Fruit fly (Drosophila melanogaster): Measurements from ENCODE around the gene Gagr.

The Gagr gene

DNA sequence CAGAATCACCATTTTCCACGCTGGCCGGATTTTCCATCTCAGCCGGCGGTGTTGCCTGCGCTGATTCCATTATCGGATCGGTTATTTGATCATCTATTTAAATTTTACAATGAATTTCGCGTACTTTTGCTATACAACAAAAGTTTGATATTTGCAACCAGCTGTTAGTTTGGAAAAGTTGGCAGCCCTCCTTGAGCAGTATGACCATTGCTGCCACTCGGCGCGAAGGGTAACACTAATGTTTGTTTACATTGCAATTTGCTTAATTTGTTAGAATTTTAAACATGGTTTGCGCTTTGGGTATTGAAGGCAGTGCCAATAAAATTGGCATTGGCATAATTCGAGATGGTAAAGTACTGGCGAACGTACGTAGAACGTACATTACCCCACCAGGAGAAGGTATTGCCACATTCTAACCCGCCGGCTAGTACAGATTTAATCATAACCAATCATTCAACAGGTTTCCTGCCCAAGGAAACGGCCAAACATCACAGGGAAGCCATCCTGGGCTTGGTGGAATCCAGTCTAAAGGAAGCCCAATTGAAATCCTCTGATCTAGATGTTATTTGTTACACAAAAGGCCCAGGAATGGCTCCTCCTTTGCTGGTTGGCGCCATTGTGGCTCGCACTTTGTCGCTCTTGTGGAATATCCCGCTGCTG lies 42.5 kb upstream of the Gagr start, which contains the start of the genes Golgin104 and Tcs3:
Golgin104 (minus strand) TSS at position 182 of the 660 bp plus-strand sequence.
Tcs3 (plus strand) TSS at position 222 of the 660 bp plus-strand sequence.
- TF ChIP-seq sc (optimal IDR thresholded peaks at IDR 0.05), result no peak
- no peak for TF ChIP-seq sc (GFP tag; optimal IDR thresholded peaks at IDR 0.05)
- no peak for TF ChIP-seq CG4404 (GFP tag; IDR thresholded peaks at IDR 0.05)
- TF ChIP-seq en (GFP tag; optimal IDR thresholded peaks at IDR 0.05), result no peak
- peak; percentile 3 for TF ChIP-seq CG10267 (tag; optimal IDR thresholded peaks at IDR 0.05)
- TF ChIP-seq scrt (GFP tag; optimal IDR thresholded peaks at IDR 0.05), result peak; percentile 92
- no peak for TF ChIP-seq grn (GFP tag; optimal IDR thresholded peaks at IDR 0.05)
- TF ChIP-seq CG30431 (GFP tag; optimal IDR thresholded peaks at IDR 0.05), result no peak
- peak; percentile 31 for TF ChIP-seq Myb (GFP tag; optimal IDR thresholded peaks at IDR 0.05)
- peak; percentile 30 for TF ChIP-seq CG14710 (tag; optimal IDR thresholded peaks at IDR 0.05)
- TF ChIP-seq caup (GFP tag; optimal IDR thresholded peaks at IDR 0.05; ENCODE audit: severe bottlenecking), result no peak
- TF ChIP-seq lov (optimal IDR thresholded peaks at IDR 0.05), result no peak
- TF ChIP-seq lov (GFP tag; IDR thresholded peaks at IDR 0.05), result no peak
- TF ChIP-seq Spps (tag; optimal IDR thresholded peaks at IDR 0.05), result no peak
- no peak for TF ChIP-seq CG6765 (GFP tag; optimal IDR thresholded peaks at IDR 0.05)
- TF ChIP-seq schlank (tag; optimal IDR thresholded peaks at IDR 0.05), result no peak
- peak; percentile 75 for TF ChIP-seq stwl (tag; optimal IDR thresholded peaks at IDR 0.05)
- TF ChIP-seq Med (GFP tag), result peak; percentile 63
- TF ChIP-seq CG12236 (GFP tag; optimal IDR thresholded peaks at IDR 0.05), result no peak
- no peak for TF ChIP-seq tup (GFP tag; optimal IDR thresholded peaks at IDR 0.05)
- TF ChIP-seq MBD-R2 (GFP tag; IDR thresholded peaks at IDR 0.05), result peak; percentile 99
- no peak for TF ChIP-seq pnt (GFP tag; optimal IDR thresholded peaks at IDR 0.05)
- peak; percentile 38; the same call in 1 of the 4 replicates for TF ChIP-seq Dll (GFP tag; IDR thresholded peaks at IDR 0.05; ENCODE audit: partially characterized antibody)
- no peak for TF ChIP-seq CG12299 (tag; optimal IDR thresholded peaks at IDR 0.05)
- TF ChIP-seq sens (GFP tag), result no peak
- TF ChIP-seq Doc2 (GFP tag; IDR thresholded peaks at IDR 0.05), result no peak
- TF ChIP-seq vfl (GFP tag; optimal IDR thresholded peaks at IDR 0.05), result no peak
- no peak for TF ChIP-seq CG6791 (GFP tag; IDR thresholded peaks at IDR 0.05; ENCODE audit: partially characterized antibody)
- 0 out of 3 replicates have a peak, but pooled peaks have one; percentile 17 for TF ChIP-seq HLH4C (GFP tag; IDR thresholded peaks at IDR 0.05; ENCODE audit: partially characterized antibody)
- peak; percentile 16 for TF ChIP-seq Sry-δ (GFP tag; optimal IDR thresholded peaks at IDR 0.05)
- no peak for TF ChIP-seq tap (tag; optimal IDR thresholded peaks at IDR 0.05)
- TF ChIP-seq so (GFP tag; IDR thresholded peaks at IDR 0.05), result no peak
- TF ChIP-seq CG34422 (GFP tag; IDR thresholded peaks at IDR 0.05), result peak; percentile 49; the same call in 1 of the 3 replicates
- no peak for TF ChIP-seq esg (GFP tag; conservative IDR thresholded peaks at IDR 0.05)
- peak; percentile 89 for TF ChIP-seq CG9797 (GFP tag; optimal IDR thresholded peaks at IDR 0.05)
- peak; percentile 69 for TF ChIP-seq Sin3A (optimal IDR thresholded peaks at IDR 0.05)
- TF ChIP-seq CG12659 (GFP tag; optimal IDR thresholded peaks at IDR 0.05), result peak; percentile 26
- TF ChIP-seq peb (GFP tag; IDR thresholded peaks at IDR 0.05), result no peak
- TF ChIP-seq hth (optimal IDR thresholded peaks at IDR 0.05), result no peak
- no peak for TF ChIP-seq tna (GFP tag; IDR thresholded peaks at IDR 0.05; ENCODE audit: partially characterized antibody)
- peak; percentile 91 to 96 for TF ChIP-seq crp (GFP tag; optimal IDR thresholded peaks at IDR 0.05)
- TF ChIP-seq BtbVII (GFP tag; optimal IDR thresholded peaks at IDR 0.05), result no peak
- TF ChIP-seq CG10654 (GFP tag; optimal IDR thresholded peaks at IDR 0.05), result no peak
- no peak for TF ChIP-seq CG17612 (GFP tag; IDR thresholded peaks at IDR 0.05)
- TF ChIP-seq croc (GFP tag; conservative IDR thresholded peaks at IDR 0.05), result no peak
- no peak for TF ChIP-seq CG4282 (GFP tag; optimal IDR thresholded peaks at IDR 0.05)
- TF ChIP-seq CG11723 (GFP tag; optimal IDR thresholded peaks at IDR 0.05), result no peak
- TF ChIP-seq pzg (GFP tag; optimal IDR thresholded peaks at IDR 0.05), result peak; percentile 75
- no peak for TF ChIP-seq pb (GFP tag; optimal IDR thresholded peaks at IDR 0.05)
- no peak for TF ChIP-seq CG9876 (GFP tag; optimal IDR thresholded peaks at IDR 0.05)
- no peak for TF ChIP-seq gro (GFP tag; optimal IDR thresholded peaks at IDR 0.05)

Data from whole organism, embryonic.